Fruit fly (Drosophila melanogaster): Measurements from ENCODE around the gene CG42729.
A peak's percentile ranks its signal among the peaks of the same experiment; 100 is the strongest.

CG42729 gene

DNA sequence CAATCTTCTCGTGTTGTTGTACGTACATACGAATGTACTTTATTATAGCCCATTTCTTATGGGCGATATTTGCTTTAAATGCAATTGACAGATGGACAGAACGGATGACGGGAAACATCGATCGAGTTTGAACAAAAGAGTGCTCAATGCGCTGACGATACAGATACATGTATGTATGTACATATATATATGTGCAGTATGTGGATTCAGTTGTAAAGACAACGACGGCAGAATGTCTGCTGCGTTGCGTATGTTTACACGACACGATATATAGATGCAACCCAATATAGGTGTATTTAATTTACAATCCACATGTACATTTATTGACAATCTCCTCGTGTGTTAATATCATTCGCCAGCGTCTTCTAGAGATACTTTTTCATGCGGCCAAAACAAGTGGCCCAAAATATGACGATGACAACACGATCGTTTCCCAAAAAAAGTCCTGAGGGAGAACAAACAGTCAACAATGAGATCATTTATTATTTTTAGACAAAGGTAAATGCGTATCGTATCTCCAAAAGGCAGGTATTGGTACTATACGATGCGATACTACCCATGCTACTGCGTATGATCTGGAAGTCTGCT, 3.4 kb upstream of the CG42729 start:
- peak; percentile 3 for TF ChIP-seq Sry-β (GFP tag; optimal IDR thresholded peaks at IDR 0.05)
- TF ChIP-seq lab (GFP tag; optimal IDR thresholded peaks at IDR 0.05) = peak; percentile 24
- no peak for TF ChIP-seq CG8290 (GFP tag; optimal IDR thresholded peaks at IDR 0.05)
- peak; percentile 34 to 49 for TF ChIP-seq CG8290 (tag; optimal IDR thresholded peaks at IDR 0.05)
- TF ChIP-seq CG2199 (GFP tag; IDR thresholded peaks at IDR 0.05) = no peak
- peak; percentile 76 for TF ChIP-seq kni (GFP tag; optimal IDR thresholded peaks at IDR 0.05)
- peak; percentile 39 for TF ChIP-seq CG11723 (GFP tag; optimal IDR thresholded peaks at IDR 0.05)
- TF ChIP-seq CG15479 (GFP tag; optimal IDR thresholded peaks at IDR 0.05) = no peak
- TF ChIP-seq MTF-1 (GFP tag; optimal IDR thresholded peaks at IDR 0.05; ENCODE audit: borderline replicate concordance) = peak; percentile 32
- no peak for TF ChIP-seq CG16813 (GFP tag; IDR thresholded peaks at IDR 0.05; ENCODE audit: partially characterized antibody)
- TF ChIP-seq CG17359 (tag; optimal IDR thresholded peaks at IDR 0.05) = peak; percentile 31
- no peak for TF ChIP-seq jing (GFP tag; optimal IDR thresholded peaks at IDR 0.05)
- no peak for TF ChIP-seq vvl (GFP tag; IDR thresholded peaks at IDR 0.05)
- TF ChIP-seq croc (GFP tag; conservative IDR thresholded peaks at IDR 0.05) = no peak
- TF ChIP-seq CG8924 (tag; optimal IDR thresholded peaks at IDR 0.05) = peak; percentile 3
- peak; percentile 23 for TF ChIP-seq CG3407 (GFP tag; optimal IDR thresholded peaks at IDR 0.05)
- peak; percentile 35 for TF ChIP-seq CG12299 (tag; optimal IDR thresholded peaks at IDR 0.05)
- no peak for TF ChIP-seq Fer3 (tag; optimal IDR thresholded peaks at IDR 0.05)
- no peak for TF ChIP-seq slbo (GFP tag; IDR thresholded peaks at IDR 0.05)
- peak; percentile 2 for TF ChIP-seq CG10209 (GFP tag; optimal IDR thresholded peaks at IDR 0.05)
- TF ChIP-seq CG4360 (GFP tag; IDR thresholded peaks at IDR 0.05) = peak; percentile 37; the same call in 1 of the 2 replicates
- peak; percentile 43 for TF ChIP-seq Asciz (GFP tag; optimal IDR thresholded peaks at IDR 0.05)
- peak; percentile 57 for TF ChIP-seq CG33557 (GFP tag; optimal IDR thresholded peaks at IDR 0.05)
- no peak for TF ChIP-seq CG15011 (GFP tag; optimal IDR thresholded peaks at IDR 0.05)
- no peak for TF ChIP-seq fru (optimal IDR thresholded peaks at IDR 0.05)
- no peak for TF ChIP-seq rib (GFP tag; IDR thresholded peaks at IDR 0.05)
- peak; percentile 31 for TF ChIP-seq CG6813 (GFP tag; optimal IDR thresholded peaks at IDR 0.05)
- TF ChIP-seq sqz (GFP tag; optimal IDR thresholded peaks at IDR 0.05) = no peak
- TF ChIP-seq sens (GFP tag) = peak; percentile 75
- peak; percentile 66 for TF ChIP-seq CG12769 (tag; optimal IDR thresholded peaks at IDR 0.05)
- TF ChIP-seq Med (GFP tag) = peak; percentile 36
- TF ChIP-seq chm (GFP tag; IDR thresholded peaks at IDR 0.05) = peak; percentile 66
- peak in 1 of 2 experiments; percentile 34 for TF ChIP-seq bsh (GFP tag; optimal IDR thresholded peaks at IDR 0.05)
- peak; percentile 52 for TF ChIP-seq ATbp (GFP tag; optimal IDR thresholded peaks at IDR 0.05)
- TF ChIP-seq nom (GFP tag; optimal IDR thresholded peaks at IDR 0.05) = peak; percentile 32
- TF ChIP-seq lbe (GFP tag; optimal IDR thresholded peaks at IDR 0.05) = peak; percentile 12
- peak; percentile 43 for TF ChIP-seq wek (GFP tag; optimal IDR thresholded peaks at IDR 0.05)
- peak; percentile 45 for TF ChIP-seq CG15601 (tag; optimal IDR thresholded peaks at IDR 0.05)
- peak; percentile 28 for TF ChIP-seq CG1603 (tag; optimal IDR thresholded peaks at IDR 0.05)
- no peak for TF ChIP-seq cato (GFP tag; optimal IDR thresholded peaks at IDR 0.05; ENCODE audit: borderline replicate concordance)
- peak; percentile 1 for TF ChIP-seq CG6254 (GFP tag; optimal IDR thresholded peaks at IDR 0.05)
- no peak for TF ChIP-seq tin (GFP tag; optimal IDR thresholded peaks at IDR 0.05)
- TF ChIP-seq ci (GFP tag; IDR thresholded peaks at IDR 0.05) = peak; percentile 43; the same call in 1 of the 3 replicates
- TF ChIP-seq CG4617 (GFP tag; optimal IDR thresholded peaks at IDR 0.05; ENCODE audit: borderline replicate concordance) = no peak
- peak; percentile 19 for TF ChIP-seq cg (GFP tag; optimal IDR thresholded peaks at IDR 0.05)
- peak; percentile 29 for TF ChIP-seq Sox100B (GFP tag; optimal IDR thresholded peaks at IDR 0.05)
- peak; percentile 33 for TF ChIP-seq CG5180 (GFP tag; optimal IDR thresholded peaks at IDR 0.05)
- peak; percentile 54 for TF ChIP-seq CG8281 (tag; optimal IDR thresholded peaks at IDR 0.05)
- peak; percentile 11 for TF ChIP-seq fd64A (GFP tag; optimal IDR thresholded peaks at IDR 0.05)

All from whole organism, embryonic.